Fruit fly (Drosophila melanogaster): ENCODE data around the gene CG42750.

Gene CG42750

dm6 chr2L:18119643-18120042 lies 155.9 kb downstream of the CG42750 start, which contains the start of gene CG5758 (continued):
- TF ChIP-seq NFAT (GFP tag; IDR thresholded peaks at IDR 0.05) (0 out of 2 replicates have a peak, but pooled peaks have one; percentile 10), caup (GFP tag; optimal IDR thresholded peaks at IDR 0.05; ENCODE audit: severe bottlenecking) (no peak), pho (GFP tag; optimal IDR thresholded peaks at IDR 0.05) (peak; percentile 22), pnt (GFP tag; optimal IDR thresholded peaks at IDR 0.05) (no peak), CG6683 (GFP tag; optimal IDR thresholded peaks at IDR 0.05) (no peak), usp (GFP tag; optimal IDR thresholded peaks at IDR 0.05) (no peak), amos (GFP tag; IDR thresholded peaks at IDR 0.05; ENCODE audit: partially characterized antibody) (no peak; the same call in 1 of the 2 replicates), Max (GFP tag; optimal IDR thresholded peaks at IDR 0.05) (no peak), esg (GFP tag; conservative IDR thresholded peaks at IDR 0.05) (no peak), crp (GFP tag; optimal IDR thresholded peaks at IDR 0.05) (no peak), Myb (GFP tag; optimal IDR thresholded peaks at IDR 0.05) (peak; percentile 25), grau (tag; optimal IDR thresholded peaks at IDR 0.05) (peak; percentile 26), MBD-R2 (GFP tag; IDR thresholded peaks at IDR 0.05) (no peak), CG11560 (tag; IDR thresholded peaks at IDR 0.05) (no peak), ab (GFP tag; optimal IDR thresholded peaks at IDR 0.05) (no peak), CG4854 (GFP tag; optimal IDR thresholded peaks at IDR 0.05) (no peak), CG16779 (GFP tag; IDR thresholded peaks at IDR 0.05) (no peak), h (optimal IDR thresholded peaks at IDR 0.05) (no peak), CG17361 (GFP tag; IDR thresholded peaks at IDR 0.05) (no peak), ATbp (GFP tag; optimal IDR thresholded peaks at IDR 0.05) (no peak), CG13424 (tag; optimal IDR thresholded peaks at IDR 0.05) (no peak), ara (GFP tag; IDR thresholded peaks at IDR 0.05) (no peak), Dfd (GFP tag; optimal IDR thresholded peaks at IDR 0.05) (no peak), Dip3 (GFP tag; optimal IDR thresholded peaks at IDR 0.05) (no peak), CG6791 (GFP tag; IDR thresholded peaks at IDR 0.05; ENCODE audit: partially characterized antibody) (no peak), CG31365 (tag; optimal IDR thresholded peaks at IDR 0.05) (no peak), CG13894 (tag; optimal IDR thresholded peaks at IDR 0.05) (no peak), CG31441 (GFP tag; IDR thresholded peaks at IDR 0.05) (no peak), PHDP (tag; optimal IDR thresholded peaks at IDR 0.05) (peak; percentile 40), Optix (GFP tag; IDR thresholded peaks at IDR 0.05) (no peak), en (GFP tag; optimal IDR thresholded peaks at IDR 0.05) (no peak), sima (GFP tag; optimal IDR thresholded peaks at IDR 0.05) (no peak), CG16813 (GFP tag; IDR thresholded peaks at IDR 0.05; ENCODE audit: partially characterized antibody) (no peak), CG4424 (GFP tag; optimal IDR thresholded peaks at IDR 0.05) (peak; percentile 11), Six4 (GFP tag; optimal IDR thresholded peaks at IDR 0.05) (no peak), Doc3 (GFP tag; IDR thresholded peaks at IDR 0.05; ENCODE audit: partially characterized antibody) (no peak), CG1233 (GFP tag; optimal IDR thresholded peaks at IDR 0.05) (no peak), CG17186 (GFP tag; optimal IDR thresholded peaks at IDR 0.05) (no peak), Fer3 (tag; optimal IDR thresholded peaks at IDR 0.05) (peak; percentile 12), CG12299 (tag; optimal IDR thresholded peaks at IDR 0.05) (peak; percentile 30), CG3281 (GFP tag; optimal IDR thresholded peaks at IDR 0.05) (peak; percentile 36), slbo (GFP tag; IDR thresholded peaks at IDR 0.05) (peak; percentile 40), Sox102F (GFP tag; optimal IDR thresholded peaks at IDR 0.05) (peak; percentile 29), D19B (GFP tag; optimal IDR thresholded peaks at IDR 0.05) (no peak), kay (GFP tag; optimal IDR thresholded peaks at IDR 0.05) (no peak), fru (optimal IDR thresholded peaks at IDR 0.05) (no peak), crol (GFP tag; IDR thresholded peaks at IDR 0.05) (no peak), CG9215 (GFP tag; IDR thresholded peaks at IDR 0.05) (no peak), Hsf (GFP tag; optimal IDR thresholded peaks at IDR 0.05) (peak; percentile 32), CG4360 (GFP tag; IDR thresholded peaks at IDR 0.05) (no peak), inv (GFP tag; IDR thresholded peaks at IDR 0.05; ENCODE audit: partially characterized antibody) (no peak), Blimp-1 (GFP tag; optimal IDR thresholded peaks at IDR 0.05) (no peak)

All from whole organism, embryonic.